Fruit fly (Drosophila melanogaster) whole organism, embryonic: Measurements from ENCODE around the gene fan.

Experiments
- Ada2b ChIP-seq: fragments of 200-800 bp; sonication (Bioruptor generic); IDR thresholded peaks from 2 replicates; pipeline ENCODE4 v1.3.6; 2022; ENCODE audit warnings: missing biosample characterization, missing genetic modification characterization
- Atf3 ChIP-seq: fragments of 200-800 bp; sonication (Bioruptor generic); optimal IDR thresholded peaks from 3 replicates; lab custom pipeline; 2016; ENCODE audit warnings: missing biosample characterization, missing genetic modification characterization
- B-H2 ChIP-seq: fragments of 200-800 bp; sonication (Bioruptor generic); optimal IDR thresholded peaks from 2 replicates; lab custom pipeline; 2018; ENCODE audit warnings: missing biosample characterization, mild to moderate bottlenecking, missing genetic modification characterization
- CG12155 ChIP-seq: fragments of 200-800 bp; sonication (Bioruptor generic); optimal IDR thresholded peaks from 3 replicates; lab custom pipeline; 2016; ENCODE audit warnings: missing biosample characterization, missing genetic modification characterization
- CG14050 ChIP-seq: fragments of 200-800 bp; sonication (Bioruptor generic); IDR thresholded peaks from 3 replicates; pipeline ENCODE4 v1.3.6; 2022; ENCODE audit warnings: missing biosample characterization, missing genetic modification characterization
- CG14667 ChIP-seq: fragments of 200-800 bp; sonication (Bioruptor generic); IDR thresholded peaks from 2 replicates; pipeline ENCODE4 v1.3.6; 2022; ENCODE audit warnings: missing biosample characterization, missing genetic modification characterization
- CG17829 ChIP-seq: fragments of 200-800 bp; optimal IDR thresholded peaks from 2 replicates; lab custom pipeline; 2019; ENCODE audit warnings: missing biosample characterization, mild to moderate bottlenecking, missing genetic modification characterization, moderate library complexity
- CG32772 ChIP-seq: fragments of 200-800 bp; sonication (Bioruptor generic); IDR thresholded peaks from 2 replicates; pipeline ENCODE4 v1.3.6; 2022; ENCODE audit warnings: missing biosample characterization, missing genetic modification characterization
- CG3407 ChIP-seq: fragments of 200-800 bp; sonication (Bioruptor generic); optimal IDR thresholded peaks from 2 replicates; lab custom pipeline; 2018; ENCODE audit warnings: missing biosample characterization, mild to moderate bottlenecking, missing genetic modification characterization
- CG34224 ChIP-seq: fragments of 200-800 bp; sonication (Bioruptor generic); IDR thresholded peaks from 3 replicates; pipeline ENCODE4 v1.3.6; 2022; ENCODE audit warnings: missing biosample characterization, missing genetic modification characterization; ENCODE audit not compliant: partially characterized antibody
- CG4730 ChIP-seq: fragments of 200-800 bp; sonication (Bioruptor generic); IDR thresholded peaks from 2 replicates; pipeline ENCODE4 v1.3.6; 2022; ENCODE audit warnings: missing biosample characterization, missing genetic modification characterization
- CG4854 ChIP-seq: fragments of 200-800 bp; sonication (Bioruptor generic); optimal IDR thresholded peaks from 2 replicates; lab custom pipeline; 2016; ENCODE audit warnings: missing biosample characterization, missing genetic modification characterization, inconsistent platforms
- CG5245 ChIP-seq: fragments of 200-800 bp; sonication (Bioruptor generic); optimal IDR thresholded peaks from 3 replicates; lab custom pipeline; 2016; ENCODE audit warnings: missing biosample characterization, missing genetic modification characterization
- CG6765 ChIP-seq: fragments of 200-800 bp; sonication (Bioruptor generic); optimal IDR thresholded peaks from 3 replicates; lab custom pipeline; 2017; ENCODE audit warnings: missing biosample characterization, mild to moderate bottlenecking, missing genetic modification characterization
- CG7357 ChIP-seq: fragments of 200-800 bp; sonication (Bioruptor generic); IDR thresholded peaks from 3 replicates; pipeline ENCODE4 v1.3.6; 2022; ENCODE audit warnings: missing biosample characterization, missing genetic modification characterization
- CG9437 ChIP-seq: fragments of 200-800 bp; sonication (Bioruptor generic); optimal IDR thresholded peaks from 2 replicates; lab custom pipeline; 2018; ENCODE audit warnings: missing biosample characterization, mild to moderate bottlenecking, missing genetic modification characterization
- CG9932 ChIP-seq: fragments of 200-800 bp; sonication (Bioruptor generic); IDR thresholded peaks from 2 replicates; pipeline ENCODE4 v1.3.6; 2022; ENCODE audit warnings: missing biosample characterization, missing genetic modification characterization
- Chrac-16 ChIP-seq: fragments of 200-800 bp; sonication (Bioruptor generic); optimal IDR thresholded peaks from 3 replicates; lab custom pipeline; 2016; ENCODE audit warnings: missing biosample characterization, missing genetic modification characterization
- D ChIP-seq, 2 experiments: fragments of 200-800 bp in 1 of 2; fragments of >200 bp in 1 of 2; sonication (Bioruptor generic) in 1 of 2; optimal IDR thresholded peaks; 2 replicates in 1 of 2; 3 replicates in 1 of 2; lab custom pipeline; 2017; ENCODE audit warnings: mild to moderate bottlenecking in 1 of 2, missing biosample characterization in 1 of 2, missing genetic modification characterization in 1 of 2, missing genetic modification reagents in 1 of 2
- D19B ChIP-seq: fragments of 200-800 bp; sonication (Bioruptor generic); optimal IDR thresholded peaks from 2 replicates; lab custom pipeline; 2017; ENCODE audit warnings: missing biosample characterization, mild to moderate bottlenecking, missing genetic modification characterization
- H2.0 ChIP-seq: fragments of 200-800 bp; sonication (Bioruptor generic); IDR thresholded peaks from 2 replicates; pipeline ENCODE4 v1.3.6; 2022; ENCODE audit warnings: missing biosample characterization, missing genetic modification characterization
- Kr ChIP-seq: fragments of 200-800 bp; sonication (Bioruptor generic); optimal IDR thresholded peaks from 2 replicates; lab custom pipeline; 2017; ENCODE audit warnings: missing biosample characterization, mild to moderate bottlenecking, missing genetic modification characterization
- Neu2 ChIP-seq: fragments of 200-800 bp; sonication (Bioruptor generic); optimal IDR thresholded peaks from 3 replicates; lab custom pipeline; 2016; ENCODE audit warnings: missing biosample characterization, missing genetic modification characterization, borderline replicate concordance
- Ravus ChIP-seq: fragments of 200-800 bp; sonication (Bioruptor generic); IDR thresholded peaks from 2 replicates; pipeline ENCODE4 v1.3.6; 2022; ENCODE audit warnings: missing biosample characterization, missing genetic modification characterization
- Sry-δ ChIP-seq: fragments of 200-800 bp; sonication (Bioruptor generic); optimal IDR thresholded peaks from 2 replicates; lab custom pipeline; 2016; ENCODE audit warnings: missing biosample characterization, missing genetic modification characterization
- Vsx1 ChIP-seq: fragments of 200-800 bp; sonication (Bioruptor generic); optimal IDR thresholded peaks from 2 replicates; lab custom pipeline; 2017; ENCODE audit warnings: missing biosample characterization, mild to moderate bottlenecking, missing genetic modification characterization, missing genetic modification reagents
- bowl ChIP-seq: fragments of 200-800 bp; sonication (Bioruptor generic); IDR thresholded peaks from 2 replicates; pipeline ENCODE4 v1.3.6; 2022; ENCODE audit warnings: missing biosample characterization, missing genetic modification characterization
- chinmo ChIP-seq: fragments of 200-800 bp; sonication (Bioruptor generic); IDR thresholded peaks from 4 replicates; pipeline ENCODE4 v1.3.6; 2022; ENCODE audit warnings: missing biosample characterization, missing genetic modification characterization; ENCODE audit not compliant: partially characterized antibody
- ci ChIP-seq: fragments of 200-800 bp; sonication (Bioruptor generic); IDR thresholded peaks from 3 replicates; pipeline ENCODE4 v1.3.6; 2022; ENCODE audit warnings: missing biosample characterization, missing genetic modification characterization
- dmrt99B ChIP-seq: fragments of 200-800 bp; sonication (Bioruptor generic); optimal IDR thresholded peaks from 2 replicates; lab custom pipeline; 2018; ENCODE audit warnings: missing biosample characterization, mild to moderate bottlenecking, missing genetic modification characterization, moderate library complexity
- gfzf ChIP-seq: fragments of 200-800 bp; sonication (Bioruptor generic); optimal IDR thresholded peaks from 2 replicates; lab custom pipeline; 2016; ENCODE audit warnings: missing biosample characterization, mild to moderate bottlenecking, missing genetic modification characterization, moderate library complexity
- ind ChIP-seq: fragments of 200-800 bp; sonication (Bioruptor generic); optimal IDR thresholded peaks from 3 replicates; lab custom pipeline; 2016; ENCODE audit warnings: missing biosample characterization, missing genetic modification characterization
- insv ChIP-seq, 2 experiments: fragments of 200-800 bp; sonication (Bioruptor generic); optimal IDR thresholded peaks; 3 replicates each; lab custom pipeline; 2016 to 2018; ENCODE audit warnings: missing biosample characterization in 2 of 2, missing genetic modification characterization in 2 of 2
- jing ChIP-seq: fragments of 200-800 bp; sonication (Bioruptor generic); optimal IDR thresholded peaks from 2 replicates; lab custom pipeline; 2018; ENCODE audit warnings: missing biosample characterization, mild to moderate bottlenecking, missing genetic modification characterization
- kah ChIP-seq: fragments of 200-800 bp; sonication (Bioruptor generic); optimal IDR thresholded peaks from 2 replicates; lab custom pipeline; 2018; ENCODE audit warnings: missing biosample characterization, mild to moderate bottlenecking, missing genetic modification characterization
- lola ChIP-seq, 3 experiments: fragments of >200 bp in 2 of 3; fragments of 200-800 bp in 1 of 3; sonication (Bioruptor generic) in 1 of 3; optimal IDR thresholded peaks; 2 replicates each; lab custom pipeline; 2017 to 2019; ENCODE audit warnings: missing biosample characterization in 3 of 3, missing genetic modification characterization in 3 of 3, mild to moderate bottlenecking in 1 of 3, moderate library complexity in 1 of 3
- nom ChIP-seq: fragments of 200-800 bp; sonication (Bioruptor generic); optimal IDR thresholded peaks from 2 replicates; lab custom pipeline; 2017; ENCODE audit warnings: missing biosample characterization, missing genetic modification characterization, mild to moderate bottlenecking, moderate library complexity, missing genetic modification reagents
- oc ChIP-seq: fragments of 200-800 bp; sonication (Bioruptor generic); optimal IDR thresholded peaks from 2 replicates; lab custom pipeline; 2018; ENCODE audit warnings: missing biosample characterization, mild to moderate bottlenecking, missing genetic modification characterization, moderate library complexity
- pan ChIP-seq, 4 experiments: fragments of >200 bp in 3 of 4; fragments of 200-800 bp in 1 of 4; sonication (Bioruptor generic) in 1 of 4; optimal IDR thresholded peaks in 3 of 4; IDR thresholded peaks in 1 of 4; 2 replicates each; pipeline versions ENCODE4 v1.3.6 to Lab custom; 2017 to 2022; ENCODE audit warnings: missing biosample characterization in 2 of 4, missing genetic modification characterization in 2 of 4, mixed read lengths in 1 of 4
- row ChIP-seq: fragments of 200-800 bp; sonication (Bioruptor generic); IDR thresholded peaks from 3 replicates; pipeline ENCODE4 v1.3.6; 2022; ENCODE audit warnings: missing biosample characterization, missing genetic modification characterization
- salm ChIP-seq: fragments of 200-800 bp; sonication (Bioruptor generic); optimal IDR thresholded peaks from 2 replicates; lab custom pipeline; 2018; ENCODE audit warnings: missing biosample characterization, mild to moderate bottlenecking, missing genetic modification characterization
- schlank ChIP-seq: fragments of 200-800 bp; sonication (Bioruptor generic); optimal IDR thresholded peaks from 2 replicates; lab custom pipeline; 2018; ENCODE audit warnings: missing biosample characterization, mild to moderate bottlenecking, missing genetic modification characterization
- sens-2 ChIP-seq: fragments of 200-800 bp; sonication (Bioruptor generic); IDR thresholded peaks from 2 replicates; pipeline ENCODE4 v1.3.6; 2022; ENCODE audit warnings: missing biosample characterization, missing genetic modification characterization
- sima ChIP-seq: fragments of 200-800 bp; sonication (Bioruptor generic); optimal IDR thresholded peaks from 2 replicates; lab custom pipeline; 2016; ENCODE audit warnings: missing biosample characterization, missing genetic modification characterization
- sr ChIP-seq: fragments of 200-800 bp; sonication (Bioruptor generic); IDR thresholded peaks from 3 replicates; pipeline ENCODE4 v1.3.6; 2022; ENCODE audit warnings: missing biosample characterization, missing genetic modification characterization
- sug ChIP-seq: fragments of 200-800 bp; optimal IDR thresholded peaks from 2 replicates; lab custom pipeline; 2019; ENCODE audit warnings: missing biosample characterization, mild to moderate bottlenecking, missing genetic modification characterization, moderate library complexity
- tgo ChIP-seq: fragments of 200-800 bp; sonication (Bioruptor generic); IDR thresholded peaks from 3 replicates; pipeline ENCODE4 v1.3.6; 2022; ENCODE audit warnings: missing biosample characterization, missing genetic modification characterization
- zfh2 ChIP-seq: fragments of 200-800 bp; sonication (Bioruptor generic); optimal IDR thresholded peaks from 2 replicates; lab custom pipeline; 2016; ENCODE audit warnings: missing biosample characterization, missing genetic modification characterization

The fan gene

dm6 chr3L:8065575-8066410 lies 43.1 kb upstream of the fan start (continued):
- TF ChIP-seq kah, result peak; percentile 34
- TF ChIP-seq Ada2b, result no peak
- peak; percentile 56; the same call in 2 of the 3 replicates for TF ChIP-seq CG34224
- no peak for TF ChIP-seq pan (optimal IDR thresholded peaks at IDR 0.05; lab: Kevin White, UChicago)
- no peak for TF ChIP-seq pan (GFP tag; optimal IDR thresholded peaks at IDR 0.05 in 1 of 2, IDR thresholded peaks at IDR 0.05 in 1 of 2)
- no peak for TF ChIP-seq CG32772 (GFP tag; lab: Robert Waterston, UW)
- TF ChIP-seq CG17829, result peak; percentile 3
- TF ChIP-seq lola (GFP tag; optimal IDR thresholded peaks at IDR 0.05; lab: Kevin White, UChicago), result no peak
- TF ChIP-seq Chrac-16 (GFP tag; lab: Kevin White, UChicago), result no peak
- no peak for TF ChIP-seq CG5245
- TF ChIP-seq Kr (GFP tag; lab: Kevin White, UChicago), result no peak
- no peak for TF ChIP-seq gfzf
- TF ChIP-seq B-H2, result no peak
- no peak for TF ChIP-seq Atf3
- no peak for TF ChIP-seq oc (tag; lab: Kevin White, UChicago)
- TF ChIP-seq CG14050, result no peak
- TF ChIP-seq Vsx1 (GFP tag; lab: Kevin White, UChicago), result peak; percentile 12
- no peak for TF ChIP-seq sr (GFP tag; lab: Robert Waterston, UW)
- TF ChIP-seq nom (GFP tag; lab: Kevin White, UChicago), result peak; percentile 70
- no peak for TF ChIP-seq Neu2 (GFP tag; lab: Kevin White, UChicago)
- peak; percentile 73; the same call in 2 of the 4 replicates for TF ChIP-seq chinmo
- TF ChIP-seq CG9437 (GFP tag; lab: Kevin White, UChicago), result no peak
- TF ChIP-seq row (GFP tag; lab: Robert Waterston, UW), result no peak
- TF ChIP-seq ind, result no peak
- TF ChIP-seq H2.0 (GFP tag; lab: Robert Waterston, UW), result no peak
- no peak for TF ChIP-seq insv (GFP tag; optimal IDR thresholded peaks at IDR 0.05; lab: Kevin White, UChicago)
- TF ChIP-seq CG12155 (GFP tag; lab: Kevin White, UChicago), result peak; percentile 91
- TF ChIP-seq CG3407, result no peak
- no peak for TF ChIP-seq CG4730 (GFP tag; lab: Robert Waterston, UW)
- no peak for TF ChIP-seq CG4854 (GFP tag; lab: Kevin White, UChicago)
- TF ChIP-seq dmrt99B (tag; lab: Kevin White, UChicago), result no peak
- no peak for TF ChIP-seq jing
- no peak for TF ChIP-seq Sry-δ (GFP tag; lab: Kevin White, UChicago)
- no peak for TF ChIP-seq sima (GFP tag; lab: Kevin White, UChicago)
- no peak for TF ChIP-seq sug (tag; lab: Kevin White, UChicago)
- no peak for TF ChIP-seq CG14667
- no peak for TF ChIP-seq tgo
- TF ChIP-seq sens-2 (GFP tag; lab: Robert Waterston, UW), result no peak
- no peak for TF ChIP-seq ci (GFP tag; lab: Robert Waterston, UW)
- TF ChIP-seq CG6765 (GFP tag; lab: Kevin White, UChicago), result no peak
- TF ChIP-seq CG9932 (GFP tag; lab: Robert Waterston, UW), result no peak
- no peak for TF ChIP-seq D (optimal IDR thresholded peaks at IDR 0.05; lab: Kevin White, UChicago)
- TF ChIP-seq D (GFP tag; optimal IDR thresholded peaks at IDR 0.05; lab: Kevin White, UChicago), result no peak
- no peak for TF ChIP-seq CG7357 (GFP tag; lab: Robert Waterston, UW)
- no peak for TF ChIP-seq schlank (tag; lab: Kevin White, UChicago)
- no peak for TF ChIP-seq bowl (GFP tag; lab: Robert Waterston, UW)
- no peak for TF ChIP-seq salm (tag; lab: Kevin White, UChicago)
- no peak for TF ChIP-seq zfh2 (GFP tag; lab: Kevin White, UChicago)
- no peak for TF ChIP-seq D19B (GFP tag; lab: Kevin White, UChicago)
- no peak for TF ChIP-seq Ravus (GFP tag; lab: Robert Waterston, UW)
